Worm (Caenorhabditis elegans): ENCODE measurements around the gene srh-209.

srh-209 gene

DNA sequence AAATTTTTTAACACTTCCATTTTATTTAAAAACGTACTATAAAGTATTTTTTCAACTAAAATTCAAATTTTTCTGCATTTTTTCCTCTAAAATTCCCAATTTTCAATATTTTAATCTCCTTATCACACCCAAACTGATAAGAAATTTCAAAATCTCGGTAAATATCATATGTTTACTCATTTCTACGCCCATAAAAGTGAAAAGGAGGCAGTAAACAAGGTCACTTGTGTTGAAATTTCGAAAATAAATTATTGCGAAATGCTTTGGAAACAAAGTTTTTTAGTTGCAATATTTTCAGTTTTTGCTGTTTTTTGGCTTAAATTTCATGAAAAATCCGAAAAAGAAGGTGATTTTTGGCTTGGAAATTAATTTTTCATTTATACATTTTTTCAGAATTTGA is 33.1 kb downstream of the srh-209 start, which contains the start of gene C08E8.4:
TSS of gene C08E8.4 (plus strand) at position 268 of the 400 bp plus-strand sequence.
- TF ChIP-seq pqm-1 (tag; optimal IDR thresholded peaks at IDR 0.05): peak; percentile 80
- TF ChIP-seq jun-1 (tag; optimal IDR thresholded peaks at IDR 0.05): peak; percentile 28
- no peak for TF ChIP-seq lin-39 (tag; optimal IDR thresholded peaks at IDR 0.05)
- no peak for TF ChIP-seq nhr-23 (tag; optimal IDR thresholded peaks at IDR 0.05)
- TF ChIP-seq pha-4 (tag; optimal IDR thresholded peaks at IDR 0.05): peak; percentile 75
- TF ChIP-seq elt-2 (tag; optimal IDR thresholded peaks at IDR 0.05): peak; percentile 67

DNA sequence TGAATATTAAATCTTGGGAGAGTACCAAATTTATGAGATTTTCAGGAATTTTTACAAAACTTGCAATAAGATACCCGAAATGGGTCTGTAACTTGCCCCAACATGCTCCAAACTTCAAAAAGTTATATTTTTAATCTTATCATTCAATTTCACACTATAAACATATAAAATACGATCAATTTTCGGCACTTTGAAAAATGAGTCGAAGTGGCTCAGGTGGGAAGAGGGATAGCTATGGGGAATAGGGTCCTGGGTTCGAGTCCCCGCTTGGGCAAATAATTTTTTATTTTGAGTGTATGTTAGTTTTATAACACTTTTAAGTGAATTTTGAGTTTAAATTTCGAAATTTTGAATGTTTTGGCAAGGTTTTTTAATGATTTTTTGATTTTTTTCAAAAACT is 33.6 kb downstream of the srh-209 start:
- TF ChIP-seq mml-1 (tag; optimal IDR thresholded peaks at IDR 0.05) (no peak), ceh-9 (tag; optimal IDR thresholded peaks at IDR 0.05) (no peak), lin-39 (tag; optimal IDR thresholded peaks at IDR 0.05) (no peak), fos-1 (tag; optimal IDR thresholded peaks at IDR 0.05) (no peak), unc-39 (tag; optimal IDR thresholded peaks at IDR 0.05) (no peak), nhr-23 (tag; optimal IDR thresholded peaks at IDR 0.05) (no peak), zag-1 (tag; optimal IDR thresholded peaks at IDR 0.05) (no peak), fkh-10 (GFP tag; optimal IDR thresholded peaks at IDR 0.05) (no peak), daf-12 (tag; optimal IDR thresholded peaks at IDR 0.05) (no peak), ztf-11 (tag; optimal IDR thresholded peaks at IDR 0.05) (no peak), jun-1 (tag; optimal IDR thresholded peaks at IDR 0.05) (no peak), hmg-11 (tag; optimal IDR thresholded peaks at IDR 0.05) (no peak), nhr-77 (tag; optimal IDR thresholded peaks at IDR 0.05) (no peak), elt-2 (tag; optimal IDR thresholded peaks at IDR 0.05) (no peak), R02D3.7 (tag; optimal IDR thresholded peaks at IDR 0.05) (no peak)

DNA sequence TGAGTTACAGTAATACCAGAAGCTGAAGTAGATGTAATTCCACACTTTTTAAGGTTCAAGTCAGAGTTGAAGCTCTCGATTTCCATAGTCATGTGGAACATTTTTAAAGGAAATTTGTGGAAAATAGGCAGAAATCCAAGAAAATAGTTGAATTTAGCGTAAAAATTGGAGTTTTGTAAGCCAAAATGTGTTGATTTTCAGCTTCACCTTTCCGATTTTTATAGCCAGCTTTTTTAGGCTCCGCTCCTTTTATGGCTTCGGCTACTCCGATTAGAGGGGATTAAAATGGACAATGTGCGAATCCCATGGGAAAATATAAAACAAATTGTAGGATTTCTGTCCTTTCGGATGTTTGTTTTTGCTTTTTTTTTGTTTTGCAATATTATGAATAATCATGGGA is 36.3 kb downstream of the srh-209 start, which contains the start of gene C08E8.6:
TSS of gene C08E8.6 (minus strand) at position 101 of the 400 bp plus-strand sequence.
- TF ChIP-seq nhr-43 (tag; optimal IDR thresholded peaks at IDR 0.05; ENCODE audit: poor library complexity, severe bottlenecking) (no peak), daf-12 (tag; optimal IDR thresholded peaks at IDR 0.05) (no peak), R02D3.7 (tag; optimal IDR thresholded peaks at IDR 0.05) (no peak), skn-1 (tag; optimal IDR thresholded peaks at IDR 0.05) (no peak), unc-62 (GFP tag; optimal IDR thresholded peaks at IDR 0.05) (no peak), ceh-28 (tag; optimal IDR thresholded peaks at IDR 0.05) (no peak), nhr-67 (tag; optimal IDR thresholded peaks at IDR 0.05) (no peak), unc-39 (tag; optimal IDR thresholded peaks at IDR 0.05) (no peak), nhr-11 (tag; optimal IDR thresholded peaks at IDR 0.05) (no peak), fkh-10 (GFP tag; optimal IDR thresholded peaks at IDR 0.05) (no peak), nhr-28 (tag; optimal IDR thresholded peaks at IDR 0.05) (no peak), ZK546.5 (tag; optimal IDR thresholded peaks at IDR 0.05) (no peak), nhr-77 (tag; optimal IDR thresholded peaks at IDR 0.05) (no peak), ztf-4 (tag; optimal IDR thresholded peaks at IDR 0.05) (no peak), nhr-25 (tag; optimal IDR thresholded peaks at IDR 0.05) (no peak), ama-1 (optimal IDR thresholded peaks at IDR 0.05) (no peak), jun-1 (tag; optimal IDR thresholded peaks at IDR 0.05) (no peak), ceh-82 (tag; optimal IDR thresholded peaks at IDR 0.05) (no peak), ceh-16 (tag; optimal IDR thresholded peaks at IDR 0.05) (no peak), lsy-12 (tag; optimal IDR thresholded peaks at IDR 0.05) (no peak)

DNA sequence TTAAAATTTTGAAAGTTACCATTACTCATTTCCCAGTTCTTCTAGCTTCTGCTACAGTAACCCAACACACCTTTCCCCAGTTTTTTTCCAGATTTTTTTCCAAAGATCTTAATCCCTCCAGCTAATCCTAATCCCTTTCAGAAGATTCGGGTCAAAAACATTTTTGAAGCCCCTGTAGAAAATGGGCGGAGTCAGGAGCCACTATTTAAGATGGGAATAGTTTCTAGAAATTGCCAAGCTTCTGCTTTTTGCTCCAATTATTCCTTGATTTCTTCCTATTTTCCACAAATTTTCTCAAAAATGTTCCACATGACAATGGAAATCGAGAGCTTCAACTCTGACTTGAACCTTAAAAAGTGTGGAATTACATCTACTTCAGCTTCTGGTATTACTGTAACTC is 40.1 kb downstream of the srh-209 start, which contains the start of gene C08E8.9:
TSS of gene C08E8.9 (plus strand) at position 301 of the 400 bp plus-strand sequence.
- no peak for TF ChIP-seq daf-12 (tag; optimal IDR thresholded peaks at IDR 0.05)
- no peak for TF ChIP-seq unc-39 (tag; optimal IDR thresholded peaks at IDR 0.05)
- TF ChIP-seq nhr-28 (tag; optimal IDR thresholded peaks at IDR 0.05): no peak
- TF ChIP-seq elt-2 (tag; optimal IDR thresholded peaks at IDR 0.05): no peak
- no peak for TF ChIP-seq nhr-76 (tag; optimal IDR thresholded peaks at IDR 0.05)
- no peak for TF ChIP-seq eor-1 (tag; optimal IDR thresholded peaks at IDR 0.05)
- no peak for TF ChIP-seq fos-1 (tag; optimal IDR thresholded peaks at IDR 0.05)
- TF ChIP-seq sea-2 (GFP tag; optimal IDR thresholded peaks at IDR 0.05): no peak
- TF ChIP-seq skn-1 (tag; optimal IDR thresholded peaks at IDR 0.05): no peak
- TF ChIP-seq elt-3 (tag; optimal IDR thresholded peaks at IDR 0.05): no peak

DNA sequence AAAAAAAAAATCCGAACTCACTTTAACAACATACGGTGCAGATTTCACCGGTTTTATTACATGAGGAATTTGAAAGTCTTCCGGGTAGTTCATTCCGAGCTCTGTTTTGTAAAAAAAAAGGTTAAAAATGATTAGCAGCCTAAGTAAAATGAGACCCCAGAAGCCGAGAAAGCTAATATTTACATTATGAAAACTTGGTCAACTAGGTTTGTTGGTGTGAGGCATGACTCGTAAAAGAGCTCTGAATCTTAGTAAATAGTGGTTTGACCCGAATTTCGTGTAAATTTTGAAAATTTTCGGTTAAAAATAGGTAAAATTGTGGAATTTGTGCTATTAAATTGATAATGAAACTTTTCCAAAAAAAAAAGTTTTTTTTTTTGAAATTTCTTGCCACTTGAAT is 42.3 kb downstream of the srh-209 start, which contains the start of gene C08E8.1:
TSS of gene C08E8.1 (minus strand) at position 101 of the 400 bp plus-strand sequence.
- TF ChIP-seq egl-27 (tag; optimal IDR thresholded peaks at IDR 0.05): no peak
- TF ChIP-seq nhr-43 (tag; optimal IDR thresholded peaks at IDR 0.05; ENCODE audit: poor library complexity, severe bottlenecking): no peak
- no peak for TF ChIP-seq mml-1 (tag; optimal IDR thresholded peaks at IDR 0.05)
- no peak for TF ChIP-seq ama-1 (optimal IDR thresholded peaks at IDR 0.05)
- no peak for TF ChIP-seq R02D3.7 (tag; optimal IDR thresholded peaks at IDR 0.05)
- TF ChIP-seq aly-2 (tag; optimal IDR thresholded peaks at IDR 0.05): no peak
- TF ChIP-seq nhr-67 (tag; optimal IDR thresholded peaks at IDR 0.05): no peak
- TF ChIP-seq unc-39 (tag; optimal IDR thresholded peaks at IDR 0.05): no peak
- TF ChIP-seq tbx-2 (tag; optimal IDR thresholded peaks at IDR 0.05): no peak
- TF ChIP-seq snpc-4 (tag; optimal IDR thresholded peaks at IDR 0.05): no peak
- no peak for TF ChIP-seq fkh-10 (GFP tag; optimal IDR thresholded peaks at IDR 0.05)
- TF ChIP-seq fos-1 (tag; optimal IDR thresholded peaks at IDR 0.05): no peak
- no peak for TF ChIP-seq pha-4 (tag; optimal IDR thresholded peaks at IDR 0.05)

Data from whole organism, L3 larva.